Fruit fly (Drosophila melanogaster) whole organism, wandering third instar larva: ENCODE results near the gene Nrg.

Source experiments
- CG32264 ChIP-seq: fragments of 200-800 bp; sonication (Bioruptor generic); optimal IDR thresholded peaks from 2 replicates; lab custom pipeline; 2016; ENCODE audit warnings: missing biosample characterization, missing genetic modification characterization
- CG9705 ChIP-seq: fragments of 200-800 bp; sonication (Bioruptor generic); optimal IDR thresholded peaks from 2 replicates; lab custom pipeline; 2018; ENCODE audit warnings: missing biosample characterization, mild to moderate bottlenecking, missing genetic modification characterization
- CrebA ChIP-seq: fragments of 200-800 bp; sonication (Bioruptor generic); optimal IDR thresholded peaks from 2 replicates; lab custom pipeline; 2016; ENCODE audit warnings: missing biosample characterization, mild to moderate bottlenecking, missing genetic modification characterization, borderline replicate concordance
- Dfd ChIP-seq: fragments of >200 bp; optimal IDR thresholded peaks from 2 replicates; lab custom pipeline; 2017; ENCODE audit warnings: missing biosample characterization, missing genetic modification characterization
- HLH106 ChIP-seq: fragments of 200-800 bp; optimal IDR thresholded peaks from 3 replicates; lab custom pipeline; 2019; ENCODE audit warnings: missing biosample characterization, mild to moderate bottlenecking, missing genetic modification characterization, moderate library complexity
- Hnf4 ChIP-seq: fragments of 200-800 bp; sonication (Bioruptor generic); optimal IDR thresholded peaks from 2 replicates; lab custom pipeline; 2016; ENCODE audit warnings: missing biosample characterization, mild to moderate bottlenecking, missing genetic modification characterization
- Hr78 ChIP-seq: fragments of >200 bp; optimal IDR thresholded peaks from 2 replicates; lab custom pipeline; 2017; ENCODE audit warnings: missing biosample characterization, missing genetic modification characterization
- Hr83 ChIP-seq: fragments of 200-300 bp; sonication (Bioruptor generic); optimal IDR thresholded peaks from 2 replicates; lab custom pipeline; 2016; ENCODE audit warnings: missing biosample characterization, mild to moderate bottlenecking, missing genetic modification characterization, moderate library complexity; ENCODE audit not compliant: poor library complexity, severe bottlenecking
- Jra ChIP-seq: sonication (Bioruptor generic); optimal IDR thresholded peaks from 2 replicates; lab custom pipeline; 2016; ENCODE audit warnings: missing biosample characterization, missing genetic modification characterization
- N ChIP-seq: fragments of >200 bp; optimal IDR thresholded peaks from 2 replicates; lab custom pipeline; 2018; ENCODE audit warnings: missing biosample characterization, missing external identifiers, missing genetic modification characterization
- OdsH ChIP-seq: fragments of 200-800 bp; sonication (Bioruptor generic); optimal IDR thresholded peaks from 2 replicates; lab custom pipeline; 2016; ENCODE audit warnings: missing biosample characterization, mild to moderate bottlenecking, missing genetic modification characterization
- Rel ChIP-seq, 2 experiments: fragments of 200-800 bp; sonication (Bioruptor generic) in 1 of 2; optimal IDR thresholded peaks; 2 replicates in 1 of 2; 3 replicates in 1 of 2; lab custom pipeline; 2016 to 2019; ENCODE audit warnings: mild to moderate bottlenecking in 2 of 2, missing biosample characterization in 2 of 2, missing genetic modification characterization in 2 of 2, moderate library complexity in 1 of 2
- Sp1 ChIP-seq: fragments of 200-800 bp; sonication (Bioruptor generic); optimal IDR thresholded peaks from 3 replicates; lab custom pipeline; 2019; ENCODE audit warnings: missing biosample characterization, mild to moderate bottlenecking, missing genetic modification characterization, moderate library complexity
- Vsx2 ChIP-seq: fragments of 200-300, 225-300 bp; sonication (Bioruptor generic); optimal IDR thresholded peaks from 2 replicates; lab custom pipeline; 2018; ENCODE audit warnings: missing biosample characterization, missing genetic modification characterization; ENCODE audit not compliant: partially characterized antibody
- br ChIP-seq: fragments of 200-800 bp; sonication (Bioruptor generic); optimal IDR thresholded peaks from 2 replicates; lab custom pipeline; 2016; ENCODE audit warnings: missing biosample characterization, missing genetic modification characterization
- brk ChIP-seq: fragments of 200-800 bp; sonication (Bioruptor generic); optimal IDR thresholded peaks from 2 replicates; lab custom pipeline; 2016; ENCODE audit warnings: missing biosample characterization, mild to moderate bottlenecking, missing genetic modification characterization
- dl ChIP-seq, 2 experiments: fragments of 175-275, 200-275 bp in 1 of 2; fragments of 200-275 bp in 1 of 2; sonication (Bioruptor generic); optimal IDR thresholded peaks; lab custom pipeline; 2018; ENCODE audit warnings: mild to moderate bottlenecking in 2 of 2, missing biosample characterization in 2 of 2, missing genetic modification characterization in 2 of 2, moderate library complexity in 2 of 2; ENCODE audit not compliant: partially characterized antibody in 2 of 2, insufficient read depth in 1 of 2
- dmrt93B ChIP-seq: fragments of 200-800 bp; sonication (Bioruptor generic); optimal IDR thresholded peaks from 2 replicates; lab custom pipeline; 2018; ENCODE audit warnings: missing biosample characterization, mild to moderate bottlenecking, missing genetic modification characterization
- dsf ChIP-seq: sonication (Bioruptor generic); optimal IDR thresholded peaks from 2 replicates; lab custom pipeline; 2016; ENCODE audit warnings: missing biosample characterization, missing genetic modification characterization, borderline replicate concordance
- ey ChIP-seq: fragments of 200-800 bp; sonication (Bioruptor generic); optimal IDR thresholded peaks from 2 replicates; lab custom pipeline; 2016; ENCODE audit warnings: missing biosample characterization, missing genetic modification characterization
- foxo ChIP-seq, 2 experiments: fragments of 200-800 bp; sonication (Bioruptor generic); optimal IDR thresholded peaks; 2 replicates in 1 of 2; 3 replicates in 1 of 2; lab custom pipeline; 2016 to 2017; ENCODE audit warnings: missing biosample characterization in 2 of 2, missing genetic modification characterization in 2 of 2
- fru ChIP-seq: fragments of 200-800 bp; sonication (Bioruptor generic); optimal IDR thresholded peaks from 3 replicates; lab custom pipeline; 2016; ENCODE audit warnings: missing biosample characterization, mild to moderate bottlenecking, missing genetic modification characterization
- h ChIP-seq: fragments of 200-800 bp; sonication (Bioruptor generic); optimal IDR thresholded peaks from 3 replicates; lab custom pipeline; 2016; ENCODE audit warnings: missing biosample characterization, mild to moderate bottlenecking, missing genetic modification characterization
- jim ChIP-seq: fragments of 175-275, 200-325 bp; sonication (Bioruptor generic); optimal IDR thresholded peaks from 2 replicates; lab custom pipeline; 2016; ENCODE audit warnings: missing biosample characterization, mild to moderate bottlenecking, missing genetic modification characterization
- lola ChIP-seq: fragments of >200 bp; optimal IDR thresholded peaks from 2 replicates; lab custom pipeline; 2017; ENCODE audit warnings: missing biosample characterization, missing genetic modification characterization
- pan ChIP-seq: fragments of >200 bp; optimal IDR thresholded peaks from 2 replicates; lab custom pipeline; 2017
- psq ChIP-seq: fragments of 200-800 bp; sonication (Bioruptor generic); optimal IDR thresholded peaks from 3 replicates; lab custom pipeline; 2017; ENCODE audit warnings: missing biosample characterization, mild to moderate bottlenecking, missing genetic modification characterization, moderate library complexity
- rgr ChIP-seq: fragments of 200-800 bp; sonication (Bioruptor generic); optimal IDR thresholded peaks from 3 replicates; lab custom pipeline; 2016; ENCODE audit warnings: missing biosample characterization, mild to moderate bottlenecking, missing genetic modification characterization
- tai ChIP-seq: sonication (Bioruptor generic); optimal IDR thresholded peaks from 2 replicates; lab custom pipeline; 2016; ENCODE audit warnings: missing biosample characterization, missing genetic modification characterization
- usp ChIP-seq: fragments of >200 bp; optimal IDR thresholded peaks from 2 replicates; lab custom pipeline; 2017; ENCODE audit warnings: missing biosample characterization, missing genetic modification characterization
- woc ChIP-seq: sonication (Bioruptor generic); optimal IDR thresholded peaks from 2 replicates; lab custom pipeline; 2016; ENCODE audit warnings: missing biosample characterization, mild to moderate bottlenecking, missing genetic modification characterization

The Nrg gene

DNA sequence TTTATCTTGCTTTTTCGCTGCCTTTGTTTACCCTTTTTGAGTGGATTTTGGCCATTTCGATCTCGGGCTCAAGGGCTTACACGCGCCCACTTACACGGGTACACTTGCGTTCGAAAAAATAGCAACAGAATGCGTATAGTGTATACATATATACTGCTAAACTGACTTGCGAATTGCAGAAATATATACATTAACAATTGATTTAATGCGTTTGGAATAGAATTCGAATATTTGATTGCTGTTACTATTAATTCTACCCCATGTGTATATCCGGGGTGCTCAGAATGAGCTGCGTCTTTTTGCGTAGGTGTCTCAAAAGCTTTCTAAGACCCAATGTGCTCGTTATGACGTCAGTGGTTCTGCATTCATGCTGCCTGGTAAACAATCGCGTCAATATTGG is 23.7 kb upstream of the Nrg start:
- TF ChIP-seq rgr (GFP tag; lab: Kevin White, UChicago) (peak; percentile 9), usp (GFP tag; lab: Kevin White, UChicago) (no peak), fru (GFP tag; lab: Kevin White, UChicago) (peak; percentile 24), Rel (GFP tag; optimal IDR thresholded peaks at IDR 0.05; lab: Kevin White, UChicago) (no peak), Rel (tag; optimal IDR thresholded peaks at IDR 0.05; lab: Kevin White, UChicago) (no peak)
- TF ChIP-seq, all 38 proteins: peak for 2

DNA sequence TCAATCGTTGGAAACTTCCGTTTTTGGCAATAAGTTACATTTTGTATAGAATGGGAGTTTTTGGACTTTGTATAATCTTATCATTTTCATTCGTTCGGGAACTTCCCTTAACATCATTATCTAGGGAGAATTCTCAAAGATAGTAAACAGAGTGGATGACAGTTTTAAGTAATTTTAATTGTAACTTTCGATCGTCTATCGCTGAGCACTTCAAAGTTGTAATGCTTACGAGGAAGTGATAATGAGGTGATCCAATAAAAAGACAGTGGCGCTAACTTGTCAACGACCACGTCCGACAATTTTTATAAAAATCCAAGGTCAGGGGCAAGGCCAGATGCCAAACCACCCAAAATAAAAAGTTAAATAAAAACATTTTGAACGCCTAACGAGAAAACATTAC is 20.8 kb upstream of the Nrg start:
- no peak for TF ChIP-seq OdsH (GFP tag; lab: Kevin White, UChicago)
- no peak for TF ChIP-seq pan
- TF ChIP-seq Hr83 (GFP tag; lab: Kevin White, UChicago) = no peak

- TF ChIP-seq jim (GFP tag; lab: Kevin White, UChicago) (no peak), CrebA (GFP tag; lab: Kevin White, UChicago) (no peak), tai (GFP tag; lab: Kevin White, UChicago) (no peak), ey (GFP tag; lab: Kevin White, UChicago) (peak; percentile 12), woc (GFP tag; lab: Kevin White, UChicago) (no peak), dmrt93B (GFP tag; lab: Kevin White, UChicago) (no peak), h (peak; percentile 71), Dfd (GFP tag; lab: Kevin White, UChicago) (no peak), Rel (GFP tag; optimal IDR thresholded peaks at IDR 0.05; lab: Kevin White, UChicago) (no peak), Rel (tag; optimal IDR thresholded peaks at IDR 0.05; lab: Kevin White, UChicago) (peak; percentile 75), pan (no peak), OdsH (GFP tag; lab: Kevin White, UChicago) (no peak), dsf (GFP tag; lab: Kevin White, UChicago) (no peak), psq (GFP tag; lab: Kevin White, UChicago) (no peak), CG9705 (GFP tag; lab: Kevin White, UChicago) (no peak), foxo (GFP tag; optimal IDR thresholded peaks at IDR 0.05; lab: Kevin White, UChicago) (peak in 1 of 2 experiments; percentile 31), Hnf4 (no peak), N (GFP tag; lab: Kevin White, UChicago) (no peak), fru (GFP tag; lab: Kevin White, UChicago) (peak; percentile 35), Vsx2 (GFP tag; lab: Kevin White, UChicago) (no peak), brk (GFP tag; lab: Kevin White, UChicago) (no peak), Hr78 (GFP tag; lab: Kevin White, UChicago) (no peak), rgr (GFP tag; lab: Kevin White, UChicago) (peak; percentile 20)
Observed at dm6 chrX:8497604-8498232, 19.5 kb upstream of the Nrg start.

- TF ChIP-seq rgr (GFP tag; lab: Kevin White, UChicago) = peak; percentile 7
- no peak for TF ChIP-seq dmrt93B (GFP tag; lab: Kevin White, UChicago)
- TF ChIP-seq, all 38 proteins: peak for 1
Observed at dm6 chrX:8499151-8499550, 18.0 kb upstream of the Nrg start.

dm6 chrX:8501374-8501773 is 15.8 kb upstream of the Nrg start:
- TF ChIP-seq Jra (no peak), HLH106 (tag; lab: Kevin White, UChicago) (no peak), usp (GFP tag; lab: Kevin White, UChicago) (no peak), Vsx2 (GFP tag; lab: Kevin White, UChicago) (no peak), brk (GFP tag; lab: Kevin White, UChicago) (no peak), lola (no peak), CG32264 (no peak), dl (GFP tag; optimal IDR thresholded peaks at IDR 0.05; lab: Kevin White, UChicago; ENCODE audit: insufficient read depth in 1 of 2, partially characterized antibody in 2 of 2) (no peak), psq (GFP tag; lab: Kevin White, UChicago) (no peak), br (no peak), jim (GFP tag; lab: Kevin White, UChicago) (no peak), dmrt93B (GFP tag; lab: Kevin White, UChicago) (no peak), foxo (GFP tag; optimal IDR thresholded peaks at IDR 0.05; lab: Kevin White, UChicago) (no peak), woc (GFP tag; lab: Kevin White, UChicago) (no peak), N (GFP tag; lab: Kevin White, UChicago) (no peak), Hr83 (GFP tag; lab: Kevin White, UChicago) (no peak), OdsH (GFP tag; lab: Kevin White, UChicago) (no peak), Sp1 (no peak), ey (GFP tag; lab: Kevin White, UChicago) (no peak), tai (GFP tag; lab: Kevin White, UChicago) (no peak)
